Worm (Caenorhabditis elegans) whole organism, L2 larva: ENCODE measurements around the gene Y57G7A.1.

ENCODE experiments used
- C34F6.9 ChIP-seq: fragments of 150-350 bp; optimal IDR thresholded peaks from 2 replicates; lab custom pipeline; 2014; ENCODE audit warnings: missing biosample characterization, missing genetic modification characterization
- ceh-16 ChIP-seq: fragments of 150-350 bp; optimal IDR thresholded peaks from 2 replicates; lab custom pipeline; 2014; ENCODE audit warnings: missing biosample characterization, missing genetic modification characterization
- ceh-82 ChIP-seq: fragments of 150-350 bp; optimal IDR thresholded peaks from 2 replicates; lab custom pipeline; 2014; ENCODE audit warnings: missing biosample characterization, missing genetic modification characterization
- elt-3 ChIP-seq: sonication (generic microtip); optimal IDR thresholded peaks from 2 replicates; lab custom pipeline; 2017; ENCODE audit warnings: missing biosample characterization, missing genetic modification characterization
- fos-1 ChIP-seq: fragments of 150-350 bp; optimal IDR thresholded peaks from 2 replicates; lab custom pipeline; 2014; ENCODE audit warnings: missing biosample characterization, missing genetic modification characterization
- nhr-77 ChIP-seq: fragments of 150-350 bp; optimal IDR thresholded peaks from 2 replicates; lab custom pipeline; 2014; ENCODE audit warnings: missing biosample characterization, missing genetic modification characterization
- skn-1 ChIP-seq: sonication (generic microtip); optimal IDR thresholded peaks from 2 replicates; lab custom pipeline; 2017; ENCODE audit warnings: missing biosample characterization, missing genetic modification characterization
- snpc-4 ChIP-seq: fragments of 150-350 bp; optimal IDR thresholded peaks from 2 replicates; lab custom pipeline; 2014; ENCODE audit warnings: missing biosample characterization, missing genetic modification characterization
- zag-1 ChIP-seq: fragments of 150-350 bp; optimal IDR thresholded peaks from 2 replicates; lab custom pipeline; 2014; ENCODE audit warnings: missing biosample characterization, missing genetic modification characterization

- TF ChIP-seq snpc-4 (tag; lab: Kevin White, UChicago) (no peak), nhr-77 (no peak), fos-1 (no peak), ceh-16 (tag; lab: Kevin White, UChicago) (no peak), skn-1 (tag; lab: Kevin White, UChicago) (no peak), ceh-82 (tag; lab: Kevin White, UChicago) (no peak), elt-3 (no peak), zag-1 (tag; lab: Kevin White, UChicago) (no peak), C34F6.9 (tag; lab: Kevin White, UChicago) (no peak)
Measured at ce11 chrII:1293157-1293556, 5.1 kb upstream of the Y57G7A.1 start, which contains the start of gene srz-64.
